Worm (Caenorhabditis elegans) whole organism, mixed stage, embryonic: ENCODE measurements around the gene K07E12.2.

Source experiments
- M03D4.4 ChIP-seq: sonication (generic microtip); optimal IDR thresholded peaks from 2 replicates; lab custom pipeline; 2017; ENCODE audit warnings: mild to moderate bottlenecking, missing genetic modification characterization, missing compliant biosample characterization
- bed-3 ChIP-seq: fragments of 200-800 bp; sonication (Bioruptor generic); optimal IDR thresholded peaks from 3 replicates; lab custom pipeline; 2018; ENCODE audit warnings: mild to moderate bottlenecking, missing genetic modification characterization, moderate library complexity, missing compliant biosample characterization
- blmp-1 ChIP-seq: fragments of 150-350 bp; optimal IDR thresholded peaks from 2 replicates; lab custom pipeline; 2014; ENCODE audit warnings: missing biosample characterization, missing genetic modification characterization
- ceh-39 ChIP-seq: fragments of 150-350 bp; optimal IDR thresholded peaks from 2 replicates; lab custom pipeline; 2014; ENCODE audit warnings: missing biosample characterization, missing genetic modification characterization
- ceh-43 ChIP-seq: fragments of 200-800 bp; sonication (Bioruptor generic); optimal IDR thresholded peaks from 2 replicates; lab custom pipeline; 2018; ENCODE audit warnings: mild to moderate bottlenecking, missing genetic modification characterization, moderate library complexity, missing compliant biosample characterization
- ceh-83 ChIP-seq: fragments of 200-800 bp; sonication (Bioruptor generic); optimal IDR thresholded peaks from 2 replicates; lab custom pipeline; 2018; ENCODE audit warnings: mild to moderate bottlenecking, missing genetic modification characterization, missing compliant biosample characterization
- ces-1 ChIP-seq: fragments of 150-350 bp; optimal IDR thresholded peaks from 2 replicates; lab custom pipeline; 2014; ENCODE audit warnings: missing biosample characterization, missing genetic modification reagents, missing genetic modification characterization
- cnd-1 ChIP-seq: fragments of 200-800 bp; sonication (Bioruptor generic); optimal IDR thresholded peaks from 2 replicates; lab custom pipeline; 2018; ENCODE audit warnings: mild to moderate bottlenecking, missing genetic modification characterization, missing compliant biosample characterization
- drap-1 ChIP-seq: fragments of 200-800 bp; sonication (Bioruptor generic); optimal IDR thresholded peaks from 3 replicates; lab custom pipeline; 2018; ENCODE audit warnings: mild to moderate bottlenecking, missing genetic modification characterization, missing compliant biosample characterization
- elt-1 ChIP-seq: sonication (generic microtip); optimal IDR thresholded peaks from 2 replicates; lab custom pipeline; 2017; ENCODE audit warnings: missing genetic modification characterization, mild to moderate bottlenecking, missing compliant biosample characterization, antibody characterized with exemption, moderate library complexity, borderline replicate concordance; ENCODE audit not compliant: insufficient read depth
- elt-3 ChIP-seq: fragments of 150-350 bp; optimal IDR thresholded peaks from 2 replicates; lab custom pipeline; 2014; ENCODE audit warnings: missing biosample characterization, missing genetic modification characterization
- flh-1 ChIP-seq: fragments of 200-800 bp; sonication (Bioruptor generic); optimal IDR thresholded peaks from 2 replicates; lab custom pipeline; 2018; ENCODE audit warnings: mild to moderate bottlenecking, missing genetic modification characterization, moderate library complexity, missing compliant biosample characterization
- hlh-1 ChIP-seq: fragments of 150-350 bp; optimal IDR thresholded peaks from 2 replicates; lab custom pipeline; 2014; ENCODE audit warnings: missing biosample characterization, missing genetic modification reagents, missing genetic modification characterization
- lin-13 ChIP-seq: fragments of 150-350 bp; optimal IDR thresholded peaks from 2 replicates; lab custom pipeline; 2014; ENCODE audit warnings: missing biosample characterization, missing genetic modification characterization
- lsy-2 ChIP-seq: fragments of 150-350 bp; optimal IDR thresholded peaks from 2 replicates; lab custom pipeline; 2014; ENCODE audit warnings: missing biosample characterization, missing genetic modification characterization
- mep-1 ChIP-seq: fragments of 150-350 bp; optimal IDR thresholded peaks from 2 replicates; lab custom pipeline; 2017; ENCODE audit warnings: missing biosample characterization, missing genetic modification reagents, missing genetic modification characterization, inconsistent platforms
- mls-2 ChIP-seq: sonication (generic microtip); optimal IDR thresholded peaks from 2 replicates; lab custom pipeline; 2016; ENCODE audit warnings: mild to moderate bottlenecking, missing genetic modification characterization, moderate library complexity, missing compliant biosample characterization
- nhr-12 ChIP-seq: fragments of 150-350 bp; optimal IDR thresholded peaks from 2 replicates; lab custom pipeline; 2014; ENCODE audit warnings: missing biosample characterization, missing genetic modification characterization
- nhr-2 ChIP-seq: fragments of 150-350 bp; optimal IDR thresholded peaks from 2 replicates; lab custom pipeline; 2014; ENCODE audit warnings: missing biosample characterization, missing genetic modification characterization
- nhr-237 ChIP-seq: fragments of 150-350 bp; optimal IDR thresholded peaks from 2 replicates; lab custom pipeline; 2014; ENCODE audit warnings: missing biosample characterization, missing genetic modification characterization
- nhr-28 ChIP-seq: fragments of 150-350 bp; optimal IDR thresholded peaks from 2 replicates; lab custom pipeline; 2014; ENCODE audit warnings: missing biosample characterization, missing genetic modification characterization
- nhr-76 ChIP-seq: sonication (generic microtip); optimal IDR thresholded peaks from 2 replicates; lab custom pipeline; 2017; ENCODE audit warnings: missing biosample characterization, missing genetic modification characterization
- pha-4 ChIP-seq: fragments of 150-350 bp; optimal IDR thresholded peaks from 2 replicates; lab custom pipeline; 2018; ENCODE audit warnings: missing biosample characterization, missing genetic modification reagents, missing genetic modification characterization
- sem-2 ChIP-seq: fragments of 200-800 bp; sonication (Bioruptor generic); optimal IDR thresholded peaks from 2 replicates; lab custom pipeline; 2018; ENCODE audit warnings: mild to moderate bottlenecking, missing genetic modification characterization, missing compliant biosample characterization
- sptf-1 ChIP-seq: sonication (generic microtip); optimal IDR thresholded peaks from 2 replicates; lab custom pipeline; 2017; ENCODE audit warnings: mild to moderate bottlenecking, missing genetic modification characterization, moderate library complexity, missing compliant biosample characterization
- tbx-8 ChIP-seq: fragments of 200-800 bp; sonication (Bioruptor generic); optimal IDR thresholded peaks from 2 replicates; lab custom pipeline; 2018; ENCODE audit warnings: mild to moderate bottlenecking, missing genetic modification characterization, moderate library complexity, missing compliant biosample characterization
- unc-120 ChIP-seq: sonication (generic microtip); optimal IDR thresholded peaks from 2 replicates; lab custom pipeline; 2017; ENCODE audit warnings: missing genetic modification characterization, missing compliant biosample characterization; ENCODE audit not compliant: poor library complexity, severe bottlenecking
- unc-39 ChIP-seq: fragments of 150-350 bp; optimal IDR thresholded peaks from 2 replicates; lab custom pipeline; 2014; ENCODE audit warnings: missing biosample characterization, missing genetic modification characterization
- zip-8 ChIP-seq: fragments of 150-350 bp; optimal IDR thresholded peaks from 2 replicates; lab custom pipeline; 2014; ENCODE audit warnings: missing biosample characterization, missing genetic modification characterization
- ztf-11 ChIP-seq: fragments of 150-350 bp; optimal IDR thresholded peaks from 2 replicates; lab custom pipeline; 2014; ENCODE audit warnings: missing biosample characterization, missing genetic modification characterization

The K07E12.2 gene

ce11 chrIII:6725489-6725888 lies 11.6 kb upstream of the K07E12.2 start, which contains the start of gene wdr-4:
TSS of gene wdr-4 (plus strand) at chrIII:6725789.
- TF ChIP-seq elt-1 (tag; lab: Kevin White, UChicago) = no peak

- TF ChIP-seq nhr-237 (tag; lab: Kevin White, UChicago) (no peak), unc-120 (tag; lab: Kevin White, UChicago) (peak; percentile 3), hlh-1 (tag; lab: Kevin White, UChicago) (peak; percentile 63), unc-39 (tag; lab: Kevin White, UChicago) (no peak)
Measured at ce11 chrIII:6730185-6730850, 6.8 kb upstream of the K07E12.2 start, which contains the start of the genes Y102E9.5 and odr-4. TSS of gene Y102E9.5 (minus strand) at chrIII:6730285. TSS of gene odr-4 (plus strand) at chrIII:6730800.

- TF ChIP-seq sem-2 (GFP tag; lab: Kevin White, UChicago) (no peak), ztf-11 (no peak), elt-1 (tag; lab: Kevin White, UChicago) (no peak)
Measured at ce11 chrIII:6731285-6731684, 5.8 kb upstream of the K07E12.2 start.

- no peak for TF ChIP-seq ceh-83 (GFP tag; lab: Kevin White, UChicago)
- TF ChIP-seq sptf-1 (tag; lab: Kevin White, UChicago) = no peak
- no peak for TF ChIP-seq zip-8 (tag; lab: Kevin White, UChicago)
- no peak for TF ChIP-seq cnd-1 (tag; lab: Kevin White, UChicago)
- no peak for TF ChIP-seq drap-1 (GFP tag; lab: Kevin White, UChicago)
- TF ChIP-seq nhr-12 (tag; lab: Kevin White, UChicago) = no peak
- no peak for TF ChIP-seq flh-1 (GFP tag; lab: Kevin White, UChicago)
- TF ChIP-seq blmp-1 (tag; lab: Kevin White, UChicago) = no peak
- TF ChIP-seq lin-13 (tag; lab: Kevin White, UChicago) = no peak
- TF ChIP-seq nhr-76 = no peak
- no peak for TF ChIP-seq pha-4
- no peak for TF ChIP-seq ceh-43 (GFP tag; lab: Kevin White, UChicago)
- no peak for TF ChIP-seq bed-3 (GFP tag; lab: Kevin White, UChicago)
- TF ChIP-seq elt-3 (tag; lab: Kevin White, UChicago) = no peak
- no peak for TF ChIP-seq mep-1 (tag; lab: Kevin White, UChicago)
- TF ChIP-seq tbx-8 (GFP tag; lab: Kevin White, UChicago) = no peak
- TF ChIP-seq unc-120 (tag; lab: Kevin White, UChicago) = no peak
- TF ChIP-seq nhr-28 (tag; lab: Kevin White, UChicago) = no peak
- no peak for TF ChIP-seq lsy-2
Measured at ce11 chrIII:6734420-6734819, 2.7 kb upstream of the K07E12.2 start, which contains the start of gene Y102E9.3. TSS of gene Y102E9.3 (minus strand) at chrIII:6734520.

ce11 chrIII:6736566-6736965 lies 505 bp upstream of the K07E12.2 start, which contains the start of gene Y102E9.6:
TSS of gene Y102E9.6 (minus strand) at chrIII:6736666.
- TF ChIP-seq nhr-2 (tag; lab: Kevin White, UChicago) = no peak
- no peak for TF ChIP-seq ceh-83 (GFP tag; lab: Kevin White, UChicago)

- no peak for TF ChIP-seq M03D4.4 (tag; lab: Kevin White, UChicago)
- TF ChIP-seq blmp-1 (tag; lab: Kevin White, UChicago) = no peak
- no peak for TF ChIP-seq bed-3 (GFP tag; lab: Kevin White, UChicago)
- no peak for TF ChIP-seq nhr-12 (tag; lab: Kevin White, UChicago)
- TF ChIP-seq ceh-39 (tag; lab: Kevin White, UChicago) = no peak
- no peak for TF ChIP-seq ces-1 (GFP tag; lab: Kevin White, UChicago)
- TF ChIP-seq mls-2 (tag; lab: Kevin White, UChicago) = no peak
- TF ChIP-seq nhr-76 = no peak
- no peak for TF ChIP-seq sptf-1 (tag; lab: Kevin White, UChicago)
- no peak for TF ChIP-seq zip-8 (tag; lab: Kevin White, UChicago)
- no peak for TF ChIP-seq lsy-2
Measured at ce11 chrIII:6740072-6740471, 3.0 kb downstream of the K07E12.2 start.
